Worm (Caenorhabditis elegans) whole organism, L1 larva: ENCODE results near the gene syd-2.

ENCODE experiments used
- C34B4.2 ChIP-seq: sonication (generic microtip); optimal IDR thresholded peaks from 2 replicates; lab custom pipeline; 2017; ENCODE audit warnings: mild to moderate bottlenecking, missing genetic modification characterization, missing compliant biosample characterization
- Y116A8C.19 ChIP-seq: sonication (generic microtip); optimal IDR thresholded peaks from 2 replicates; lab custom pipeline; 2016; ENCODE audit warnings: missing compliant biosample characterization, missing genetic modification characterization, borderline replicate concordance
- alr-1 ChIP-seq: fragments of 200-800 bp; sonication (Bioruptor generic); optimal IDR thresholded peaks from 2 replicates; lab custom pipeline; 2018; ENCODE audit warnings: borderline replicate concordance, mild to moderate bottlenecking, missing genetic modification characterization, missing compliant biosample characterization
- ceh-63 ChIP-seq: fragments of 200-800 bp; sonication (Bioruptor generic); optimal IDR thresholded peaks from 2 replicates; lab custom pipeline; 2018; ENCODE audit warnings: mild to moderate bottlenecking, missing genetic modification characterization, missing compliant biosample characterization
- ceh-8 ChIP-seq: fragments of 200-800 bp; sonication (Bioruptor generic); optimal IDR thresholded peaks from 2 replicates; lab custom pipeline; 2018; ENCODE audit warnings: mild to moderate bottlenecking, missing genetic modification characterization, moderate library complexity, missing compliant biosample characterization
- ceh-90 ChIP-seq: sonication (generic microtip); optimal IDR thresholded peaks from 2 replicates; lab custom pipeline; 2016; ENCODE audit warnings: missing genetic modification characterization, missing compliant biosample characterization
- ces-1 ChIP-seq: fragments of 150-350 bp; optimal IDR thresholded peaks from 2 replicates; lab custom pipeline; 2014; ENCODE audit warnings: missing biosample characterization, missing genetic modification reagents, missing genetic modification characterization
- efl-1 ChIP-seq, 4 experiments: fragments of 150-350 bp; optimal IDR thresholded peaks in 3 of 4; peaks in 1 of 4; 1 replicate in 1 of 4; 2 replicates in 3 of 4; lab custom pipeline; 2014; ENCODE audit warnings: missing biosample characterization in 2 of 4, missing genetic modification characterization in 2 of 4, missing genetic modification reagents in 2 of 4
- efl-3 ChIP-seq: fragments of 200-800 bp; sonication (Bioruptor generic); optimal IDR thresholded peaks from 2 replicates; lab custom pipeline; 2018; ENCODE audit warnings: mild to moderate bottlenecking, missing genetic modification characterization, missing compliant biosample characterization
- elt-2 ChIP-seq: sonication (generic microtip); optimal IDR thresholded peaks from 2 replicates; lab custom pipeline; 2016; ENCODE audit warnings: missing genetic modification characterization, mild to moderate bottlenecking, inconsistent platforms, missing compliant biosample characterization, missing genetic modification reagents
- elt-3 ChIP-seq, 6 experiments: fragments of 150-350 bp in 1 of 6; sonication (generic microtip); optimal IDR thresholded peaks; 2 replicates each; lab custom pipeline; 2017 to 2018; ENCODE audit warnings: missing biosample characterization in 6 of 6, missing genetic modification characterization in 6 of 6, inconsistent platforms in 1 of 6
- ets-5 ChIP-seq: fragments of 200-800 bp; sonication (Bioruptor generic); IDR thresholded peaks from 2 replicates; pipeline ENCODE4 v1.3.6; 2022; ENCODE audit warnings: missing genetic modification characterization, missing compliant biosample characterization
- fkh-10 ChIP-seq: sonication (generic microtip); optimal IDR thresholded peaks from 2 replicates; lab custom pipeline; 2017; ENCODE audit warnings: missing biosample characterization, missing genetic modification reagents, missing genetic modification characterization
- fkh-4 ChIP-seq: sonication (generic microtip); optimal IDR thresholded peaks from 2 replicates; lab custom pipeline; 2016; ENCODE audit warnings: missing compliant biosample characterization, missing genetic modification characterization, borderline replicate concordance
- grh-1 ChIP-seq: fragments of 200-800 bp; sonication (Bioruptor generic); IDR thresholded peaks from 2 replicates; pipeline ENCODE4 v1.3.6; 2022; ENCODE audit warnings: missing genetic modification reagents, missing genetic modification characterization, missing compliant biosample characterization
- isw-1 ChIP-seq: fragments of 200-800 bp; sonication (Bioruptor generic); IDR thresholded peaks from 2 replicates; pipeline ENCODE4 v1.3.6; 2022; ENCODE audit warnings: missing genetic modification characterization, missing compliant biosample characterization
- jun-1 ChIP-seq: fragments of 150-350 bp; optimal IDR thresholded peaks from 2 replicates; lab custom pipeline; 2014; ENCODE audit warnings: missing biosample characterization, missing genetic modification reagents, missing genetic modification characterization
- lin-13 ChIP-seq: fragments of 150-350 bp; optimal IDR thresholded peaks from 2 replicates; lab custom pipeline; 2014; ENCODE audit warnings: missing biosample characterization, missing genetic modification reagents, missing genetic modification characterization
- lin-14 ChIP-seq: fragments of 200-800 bp; sonication (Bioruptor generic); optimal IDR thresholded peaks from 2 replicates; lab custom pipeline; 2018; ENCODE audit warnings: mild to moderate bottlenecking, missing genetic modification characterization, moderate library complexity, missing compliant biosample characterization
- lin-15B ChIP-seq: fragments of 150-350 bp; sonication (generic microtip); optimal IDR thresholded peaks from 3 replicates; lab custom pipeline; 2014; ENCODE audit warnings: missing biosample characterization, missing genetic modification characterization
- lin-35 ChIP-seq, 2 experiments: fragments of 150-350 bp; optimal IDR thresholded peaks; 2 replicates each; lab custom pipeline; 2014; ENCODE audit warnings: missing biosample characterization in 2 of 2, missing genetic modification characterization in 2 of 2, missing genetic modification reagents in 2 of 2
- lin-39 ChIP-seq: fragments of 150-350 bp; optimal IDR thresholded peaks from 2 replicates; lab custom pipeline; 2014; ENCODE audit warnings: missing biosample characterization, missing genetic modification reagents, missing genetic modification characterization
- mef-2 ChIP-seq: fragments of 150-350 bp; optimal IDR thresholded peaks from 2 replicates; lab custom pipeline; 2014; ENCODE audit warnings: missing biosample characterization, missing genetic modification characterization
- nhr-11 ChIP-seq: fragments of 150-350 bp; optimal IDR thresholded peaks from 2 replicates; lab custom pipeline; 2014; ENCODE audit warnings: missing biosample characterization, missing genetic modification characterization
- nhr-12 ChIP-seq: sonication (generic microtip); optimal IDR thresholded peaks from 2 replicates; lab custom pipeline; 2017; ENCODE audit warnings: missing biosample characterization, missing genetic modification characterization
- nhr-19 ChIP-seq: fragments of 200-800 bp; sonication (Bioruptor generic); conservative IDR thresholded peaks from 2 replicates; pipeline ENCODE4 v1.3.6; 2022; ENCODE audit warnings: missing genetic modification characterization, missing compliant biosample characterization
- nhr-20 ChIP-seq: sonication (generic microtip); optimal IDR thresholded peaks from 2 replicates; lab custom pipeline; 2016; ENCODE audit warnings: mild to moderate bottlenecking, missing genetic modification characterization, missing compliant biosample characterization
- nhr-237 ChIP-seq: fragments of 150-350 bp; optimal IDR thresholded peaks from 2 replicates; lab custom pipeline; 2014; ENCODE audit warnings: missing biosample characterization, missing genetic modification characterization
- nhr-28 ChIP-seq: fragments of 150-350 bp; optimal IDR thresholded peaks from 2 replicates; lab custom pipeline; 2014; ENCODE audit warnings: missing biosample characterization, missing genetic modification characterization
- nhr-47 ChIP-seq: sonication (generic microtip); optimal IDR thresholded peaks from 2 replicates; lab custom pipeline; 2016; ENCODE audit warnings: mild to moderate bottlenecking, missing genetic modification characterization, moderate library complexity, missing compliant biosample characterization
- nhr-77 ChIP-seq: fragments of 150-350 bp; optimal IDR thresholded peaks from 2 replicates; lab custom pipeline; 2014; ENCODE audit warnings: missing biosample characterization, missing genetic modification characterization
- nhr-90 ChIP-seq: sonication (generic microtip); optimal IDR thresholded peaks from 2 replicates; lab custom pipeline; 2016; ENCODE audit warnings: mild to moderate bottlenecking, missing genetic modification characterization, missing compliant biosample characterization; ENCODE audit not compliant: poor library complexity
- pag-3 ChIP-seq: sonication (generic microtip); optimal IDR thresholded peaks from 2 replicates; lab custom pipeline; 2017; ENCODE audit warnings: missing genetic modification characterization, mild to moderate bottlenecking, missing compliant biosample characterization, antibody characterized with exemption, borderline replicate concordance; ENCODE audit not compliant: insufficient read depth
- pax-3 ChIP-seq: fragments of 200-800 bp; sonication (Bioruptor generic); optimal IDR thresholded peaks from 2 replicates; lab custom pipeline; 2018; ENCODE audit warnings: mild to moderate bottlenecking, missing genetic modification characterization, moderate library complexity, missing compliant biosample characterization
- pqm-1 ChIP-seq: sonication (generic microtip); optimal IDR thresholded peaks from 3 replicates; lab custom pipeline; 2017; ENCODE audit warnings: missing biosample characterization, missing genetic modification characterization
- rnt-1 ChIP-seq: sonication (generic microtip); optimal IDR thresholded peaks from 2 replicates; lab custom pipeline; 2016; ENCODE audit warnings: mild to moderate bottlenecking, missing genetic modification characterization, moderate library complexity, missing compliant biosample characterization
- sox-4 ChIP-seq: sonication (generic microtip); optimal IDR thresholded peaks from 2 replicates; lab custom pipeline; 2016; ENCODE audit warnings: missing genetic modification characterization, missing compliant biosample characterization
- sup-37 ChIP-seq: fragments of 200-800 bp; sonication (Bioruptor generic); optimal IDR thresholded peaks from 2 replicates; lab custom pipeline; 2018; ENCODE audit warnings: mild to moderate bottlenecking, missing genetic modification characterization, missing compliant biosample characterization
- unc-130 ChIP-seq: fragments of 150-350 bp; optimal IDR thresholded peaks from 2 replicates; lab custom pipeline; 2017; ENCODE audit warnings: missing biosample characterization, missing genetic modification characterization, inconsistent platforms
- ztf-11 ChIP-seq, 2 experiments: sonication (generic microtip); optimal IDR thresholded peaks; 2 replicates each; lab custom pipeline; 2016 to 2017; ENCODE audit warnings: missing genetic modification characterization in 2 of 2, missing biosample characterization in 1 of 2, missing compliant biosample characterization in 1 of 2
- ztf-4 ChIP-seq: fragments of 150-350 bp; optimal IDR thresholded peaks from 2 replicates; lab custom pipeline; 2014; ENCODE audit warnings: missing biosample characterization, missing genetic modification characterization

The syd-2 gene

DNA sequence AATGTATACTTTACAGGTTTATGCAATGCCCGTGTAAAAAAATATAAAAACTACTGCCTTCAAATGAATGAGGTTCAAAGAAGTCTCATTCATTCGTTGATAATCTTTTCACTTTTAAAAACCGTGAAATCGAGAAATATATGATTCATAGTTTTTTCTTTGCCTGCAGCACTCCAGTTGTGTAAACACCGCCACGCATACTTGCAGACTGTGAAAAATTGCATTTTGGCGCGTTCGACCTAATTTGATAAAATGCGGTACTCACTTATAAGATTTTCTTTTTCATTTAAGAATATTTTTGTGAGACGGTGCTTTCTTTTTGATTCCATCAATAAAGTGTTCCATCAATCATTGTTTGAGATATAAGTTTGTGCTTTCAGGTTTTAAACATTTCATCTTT lies 11.7 kb upstream of the syd-2 start (continued):
- TF ChIP-seq grh-1 (GFP tag; lab: Robert Waterston, UW), result no peak
- TF ChIP-seq Y116A8C.19 (tag; lab: Kevin White, UChicago), result no peak
- no peak for TF ChIP-seq nhr-28 (tag; lab: Kevin White, UChicago)
- no peak for TF ChIP-seq nhr-11 (tag; lab: Kevin White, UChicago)
- TF ChIP-seq nhr-12 (tag; lab: Kevin White, UChicago), result no peak
- no peak for TF ChIP-seq pqm-1 (tag; lab: Kevin White, UChicago)
- TF ChIP-seq lin-35 (GFP tag; optimal IDR thresholded peaks at IDR 0.05; lab: Kevin White, UChicago), result peak; percentile 26 to 80
- TF ChIP-seq nhr-237 (tag; lab: Kevin White, UChicago), result no peak
- no peak for TF ChIP-seq sox-4 (tag; lab: Kevin White, UChicago)
- TF ChIP-seq mef-2, result no peak
- no peak for TF ChIP-seq alr-1 (tag; lab: Kevin White, UChicago)
- no peak for TF ChIP-seq ztf-11 (tag; optimal IDR thresholded peaks at IDR 0.05; lab: Kevin White, UChicago)
- no peak for TF ChIP-seq ceh-63
- no peak for TF ChIP-seq lin-14
- TF ChIP-seq elt-2 (tag; lab: Kevin White, UChicago), result no peak
- peak; percentile 21 for TF ChIP-seq unc-130 (tag; lab: Kevin White, UChicago)
- no peak for TF ChIP-seq ceh-90 (tag; lab: Kevin White, UChicago)
- peak; percentile 31 for TF ChIP-seq nhr-47 (tag; lab: Kevin White, UChicago)
- TF ChIP-seq nhr-19, result 0 out of 2 replicates have a peak, but pooled peaks have one; percentile 4
- no peak for TF ChIP-seq fkh-4 (tag; lab: Kevin White, UChicago)
- no peak for TF ChIP-seq fkh-10
- no peak for TF ChIP-seq ets-5 (GFP tag; lab: Robert Waterston, UW)
- TF ChIP-seq ceh-8 (GFP tag; lab: Kevin White, UChicago), result no peak
- no peak for TF ChIP-seq ces-1 (GFP tag; lab: Kevin White, UChicago)
- TF ChIP-seq efl-3, result no peak
- TF ChIP-seq lin-15B (tag; lab: Kevin White, UChicago), result no peak
- no peak for TF ChIP-seq sup-37 (GFP tag; lab: Kevin White, UChicago)
- no peak for TF ChIP-seq jun-1
- peak; percentile 14 for TF ChIP-seq rnt-1
- no peak for TF ChIP-seq ztf-4 (tag; lab: Kevin White, UChicago)
- TF ChIP-seq, all 84 proteins: peak for 24

DNA sequence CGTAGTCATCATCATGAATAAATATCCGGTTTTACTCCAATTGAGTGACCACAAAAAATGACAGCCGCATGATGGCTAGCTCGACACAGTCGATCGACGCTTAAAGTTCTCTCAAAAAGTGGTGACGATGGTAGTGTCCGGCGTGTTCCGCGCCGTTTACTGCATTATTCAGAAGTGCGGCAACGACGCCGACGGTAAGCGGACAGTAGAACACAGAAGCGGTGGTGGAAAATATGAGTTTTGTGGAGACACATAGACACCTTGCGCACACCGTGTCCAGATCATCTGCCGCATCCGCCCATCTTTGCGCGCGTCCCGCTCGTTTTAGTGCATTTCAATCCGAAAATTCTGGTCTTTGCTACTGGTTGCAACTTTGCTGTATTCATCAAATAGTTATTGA lies 4.2 kb upstream of the syd-2 start, which contains the start of gene F59F5.7:
Gene F59F5.7, plus strand, starts transcription at position 301 of the 400 bp plus-strand sequence.
- TF ChIP-seq elt-3 (tag; optimal IDR thresholded peaks at IDR 0.05; lab: Kevin White, UChicago) (no peak), lin-13 (GFP tag; lab: Kevin White, UChicago) (no peak), isw-1 (GFP tag; lab: Robert Waterston, UW) (no peak), nhr-77 (tag; lab: Kevin White, UChicago) (no peak), ceh-8 (GFP tag; lab: Kevin White, UChicago) (no peak)

DNA sequence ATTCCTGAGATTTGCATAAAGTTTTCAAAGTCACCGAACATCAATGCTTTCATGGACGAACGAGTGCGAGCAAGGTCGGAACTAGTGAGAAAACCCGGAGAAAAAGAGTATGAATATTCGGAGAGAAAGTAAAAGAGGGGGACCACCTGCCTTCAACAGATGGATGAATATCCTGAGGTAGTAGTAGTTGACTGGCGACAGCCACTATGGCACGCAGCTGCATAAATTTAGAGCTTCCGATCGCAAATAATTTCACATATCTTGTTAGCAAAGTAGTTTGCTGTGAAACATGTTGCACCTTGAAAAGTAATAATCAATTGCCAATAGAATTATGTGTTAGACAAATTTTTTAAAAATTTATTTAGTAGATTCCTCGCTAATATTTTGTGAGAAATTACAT lies 1.7 kb upstream of the syd-2 start:
- TF ChIP-seq unc-130 (tag; lab: Kevin White, UChicago), result no peak
- TF ChIP-seq elt-2 (tag; lab: Kevin White, UChicago), result no peak
- TF ChIP-seq elt-3 (tag; optimal IDR thresholded peaks at IDR 0.05; lab: Kevin White, UChicago), result no peak
- no peak for TF ChIP-seq nhr-20 (tag; lab: Kevin White, UChicago)
- no peak for TF ChIP-seq lin-39
- TF ChIP-seq pax-3, result no peak
- no peak for TF ChIP-seq lin-14
- no peak for TF ChIP-seq pag-3
- no peak for TF ChIP-seq C34B4.2 (tag; lab: Kevin White, UChicago)
- no peak for TF ChIP-seq ztf-4 (tag; lab: Kevin White, UChicago)
- no peak for TF ChIP-seq ztf-11 (tag; optimal IDR thresholded peaks at IDR 0.05; lab: Kevin White, UChicago)
- no peak for TF ChIP-seq nhr-90 (tag; lab: Kevin White, UChicago)
- TF ChIP-seq efl-1 (optimal IDR thresholded peaks at IDR 0.05; lab: Kevin White, UChicago), result no peak
- TF ChIP-seq efl-1 (GFP tag; optimal IDR thresholded peaks at IDR 0.05 in 1 of 2; lab: Kevin White, UChicago), result no peak
- TF ChIP-seq, all 84 proteins: peak for 0
